Worm (Caenorhabditis elegans) whole organism, L1 larva: Measurements from ENCODE around the gene lec-2.

Experiments
- C04F5.9 ChIP-seq: sonication (generic microtip); optimal IDR thresholded peaks from 2 replicates; lab custom pipeline; 2016; ENCODE audit warnings: missing genetic modification characterization, missing compliant biosample characterization
- C16A3.4 ChIP-seq: fragments of 150-350 bp; optimal IDR thresholded peaks from 2 replicates; lab custom pipeline; 2014; ENCODE audit warnings: missing biosample characterization, missing genetic modification characterization
- C34B4.2 ChIP-seq: sonication (generic microtip); optimal IDR thresholded peaks from 2 replicates; lab custom pipeline; 2017; ENCODE audit warnings: mild to moderate bottlenecking, missing genetic modification characterization, missing compliant biosample characterization
- F16B12.6 ChIP-seq: fragments of 150-350 bp; optimal IDR thresholded peaks from 2 replicates; lab custom pipeline; 2014; ENCODE audit warnings: missing biosample characterization, missing genetic modification characterization
- aha-1 ChIP-seq: fragments of 150-350 bp; optimal IDR thresholded peaks from 2 replicates; lab custom pipeline; 2014; ENCODE audit warnings: missing biosample characterization, missing genetic modification characterization
- ama-1 ChIP-seq: fragments of 150-350 bp; optimal IDR thresholded peaks from 2 replicates; lab custom pipeline; 2014
- blmp-1 ChIP-seq: fragments of 150-350 bp; optimal IDR thresholded peaks from 2 replicates; lab custom pipeline; 2014; ENCODE audit warnings: missing biosample characterization, missing genetic modification characterization
- ceh-63 ChIP-seq: fragments of 200-800 bp; sonication (Bioruptor generic); optimal IDR thresholded peaks from 2 replicates; lab custom pipeline; 2018; ENCODE audit warnings: mild to moderate bottlenecking, missing genetic modification characterization, missing compliant biosample characterization
- ceh-8 ChIP-seq: fragments of 200-800 bp; sonication (Bioruptor generic); optimal IDR thresholded peaks from 2 replicates; lab custom pipeline; 2018; ENCODE audit warnings: mild to moderate bottlenecking, missing genetic modification characterization, moderate library complexity, missing compliant biosample characterization
- ceh-82 ChIP-seq, 3 experiments: fragments of 150-350 bp in 1 of 3; sonication (generic microtip) in 2 of 3; optimal IDR thresholded peaks; 2 replicates each; lab custom pipeline; 2014 to 2017; ENCODE audit warnings: missing biosample characterization in 3 of 3, missing genetic modification characterization in 3 of 3
- dpl-1 ChIP-seq, 3 experiments: fragments of 150-350 bp in 2 of 3; sonication (generic microtip) in 1 of 3; optimal IDR thresholded peaks; 2 replicates each; lab custom pipeline; 2014 to 2017; ENCODE audit warnings: missing biosample characterization in 3 of 3, missing genetic modification characterization in 3 of 3, missing genetic modification reagents in 3 of 3
- dsc-1 ChIP-seq: sonication (generic microtip); optimal IDR thresholded peaks from 2 replicates; lab custom pipeline; 2016; ENCODE audit warnings: mild to moderate bottlenecking, missing genetic modification characterization, missing compliant biosample characterization
- efl-1 ChIP-seq, 4 experiments: fragments of 150-350 bp; optimal IDR thresholded peaks in 3 of 4; peaks in 1 of 4; 1 replicate in 1 of 4; 2 replicates in 3 of 4; lab custom pipeline; 2014; ENCODE audit warnings: missing biosample characterization in 2 of 4, missing genetic modification characterization in 2 of 4, missing genetic modification reagents in 2 of 4
- egl-13 ChIP-seq: sonication (generic microtip); optimal IDR thresholded peaks from 2 replicates; lab custom pipeline; 2016; ENCODE audit warnings: missing genotype, missing genetic modification reagents, missing genetic modification characterization, missing compliant biosample characterization
- elt-2 ChIP-seq: sonication (generic microtip); optimal IDR thresholded peaks from 2 replicates; lab custom pipeline; 2016; ENCODE audit warnings: missing genetic modification characterization, mild to moderate bottlenecking, inconsistent platforms, missing compliant biosample characterization, missing genetic modification reagents
- elt-3 ChIP-seq, 6 experiments: fragments of 150-350 bp in 1 of 6; sonication (generic microtip); optimal IDR thresholded peaks; 2 replicates each; lab custom pipeline; 2017 to 2018; ENCODE audit warnings: missing biosample characterization in 6 of 6, missing genetic modification characterization in 6 of 6, inconsistent platforms in 1 of 6
- ets-5 ChIP-seq: fragments of 200-800 bp; sonication (Bioruptor generic); IDR thresholded peaks from 2 replicates; pipeline ENCODE4 v1.3.6; 2022; ENCODE audit warnings: missing genetic modification characterization, missing compliant biosample characterization
- fkh-8 ChIP-seq: sonication (generic microtip); optimal IDR thresholded peaks from 2 replicates; lab custom pipeline; 2016; ENCODE audit warnings: mild to moderate bottlenecking, missing genetic modification characterization, missing compliant biosample characterization
- hlh-4 ChIP-seq: sonication (generic microtip); optimal IDR thresholded peaks from 2 replicates; lab custom pipeline; 2016; ENCODE audit warnings: mild to moderate bottlenecking, missing genetic modification characterization, missing compliant biosample characterization
- irx-1 ChIP-seq: sonication (generic microtip); optimal IDR thresholded peaks from 2 replicates; lab custom pipeline; 2016; ENCODE audit warnings: missing genetic modification characterization, missing compliant biosample characterization
- isw-1 ChIP-seq: fragments of 200-800 bp; sonication (Bioruptor generic); IDR thresholded peaks from 2 replicates; pipeline ENCODE4 v1.3.6; 2022; ENCODE audit warnings: missing genetic modification characterization, missing compliant biosample characterization
- lin-35 ChIP-seq, 2 experiments: fragments of 150-350 bp; optimal IDR thresholded peaks; 2 replicates each; lab custom pipeline; 2014; ENCODE audit warnings: missing biosample characterization in 2 of 2, missing genetic modification characterization in 2 of 2, missing genetic modification reagents in 2 of 2
- lsy-2 ChIP-seq, 2 experiments: fragments of 150-350 bp; optimal IDR thresholded peaks; 2 replicates each; lab custom pipeline; 2014; ENCODE audit warnings: missing biosample characterization in 2 of 2, missing genetic modification characterization in 2 of 2
- mab-9 ChIP-seq: fragments of 200-800 bp; sonication (Bioruptor generic); IDR thresholded peaks from 2 replicates; pipeline ENCODE4 v1.3.6; 2022; ENCODE audit warnings: missing genetic modification reagents, missing genetic modification characterization, missing compliant biosample characterization
- mdl-1 ChIP-seq, 2 experiments: fragments of 150-350 bp; optimal IDR thresholded peaks; 2 replicates each; lab custom pipeline; 2014 to 2017; ENCODE audit warnings: missing biosample characterization in 2 of 2, missing genetic modification characterization in 2 of 2, inconsistent platforms in 1 of 2
- mep-1 ChIP-seq: fragments of 150-350 bp; optimal IDR thresholded peaks from 2 replicates; lab custom pipeline; 2014; ENCODE audit warnings: missing biosample characterization, missing genetic modification characterization
- nhr-11 ChIP-seq: fragments of 150-350 bp; optimal IDR thresholded peaks from 2 replicates; lab custom pipeline; 2014; ENCODE audit warnings: missing biosample characterization, missing genetic modification characterization
- nhr-19 ChIP-seq: fragments of 200-800 bp; sonication (Bioruptor generic); conservative IDR thresholded peaks from 2 replicates; pipeline ENCODE4 v1.3.6; 2022; ENCODE audit warnings: missing genetic modification characterization, missing compliant biosample characterization
- nhr-20 ChIP-seq: sonication (generic microtip); optimal IDR thresholded peaks from 2 replicates; lab custom pipeline; 2016; ENCODE audit warnings: mild to moderate bottlenecking, missing genetic modification characterization, missing compliant biosample characterization
- nhr-237 ChIP-seq: fragments of 150-350 bp; optimal IDR thresholded peaks from 2 replicates; lab custom pipeline; 2014; ENCODE audit warnings: missing biosample characterization, missing genetic modification characterization
- nhr-28 ChIP-seq: fragments of 150-350 bp; optimal IDR thresholded peaks from 2 replicates; lab custom pipeline; 2014; ENCODE audit warnings: missing biosample characterization, missing genetic modification characterization
- nhr-47 ChIP-seq: sonication (generic microtip); optimal IDR thresholded peaks from 2 replicates; lab custom pipeline; 2016; ENCODE audit warnings: mild to moderate bottlenecking, missing genetic modification characterization, moderate library complexity, missing compliant biosample characterization
- nhr-71 ChIP-seq: sonication (generic microtip); optimal IDR thresholded peaks from 2 replicates; lab custom pipeline; 2016; ENCODE audit warnings: mild to moderate bottlenecking, missing genetic modification characterization, moderate library complexity, missing compliant biosample characterization
- nhr-85 ChIP-seq: sonication (generic microtip); peaks from one replicate; lab custom pipeline; 2016; ENCODE audit warnings: missing genetic modification characterization, inconsistent platforms, missing compliant biosample characterization
- nhr-90 ChIP-seq: sonication (generic microtip); optimal IDR thresholded peaks from 2 replicates; lab custom pipeline; 2016; ENCODE audit warnings: mild to moderate bottlenecking, missing genetic modification characterization, missing compliant biosample characterization; ENCODE audit not compliant: poor library complexity
- pax-3 ChIP-seq: fragments of 200-800 bp; sonication (Bioruptor generic); optimal IDR thresholded peaks from 2 replicates; lab custom pipeline; 2018; ENCODE audit warnings: mild to moderate bottlenecking, missing genetic modification characterization, moderate library complexity, missing compliant biosample characterization
- pqm-1 ChIP-seq: sonication (generic microtip); optimal IDR thresholded peaks from 3 replicates; lab custom pipeline; 2017; ENCODE audit warnings: missing biosample characterization, missing genetic modification characterization
- rnt-1 ChIP-seq: sonication (generic microtip); optimal IDR thresholded peaks from 2 replicates; lab custom pipeline; 2016; ENCODE audit warnings: mild to moderate bottlenecking, missing genetic modification characterization, moderate library complexity, missing compliant biosample characterization
- snpc-4 ChIP-seq: fragments of 150-350 bp; optimal IDR thresholded peaks from 2 replicates; lab custom pipeline; 2014; ENCODE audit warnings: missing biosample characterization, missing genetic modification characterization
- snu-23 ChIP-seq: sonication (generic microtip); optimal IDR thresholded peaks from 2 replicates; lab custom pipeline; 2016; ENCODE audit warnings: missing genetic modification characterization, missing compliant biosample characterization
- tbx-2 ChIP-seq: sonication (generic microtip); optimal IDR thresholded peaks from 2 replicates; lab custom pipeline; 2016; ENCODE audit warnings: missing genetic modification characterization, missing compliant biosample characterization
- unc-86 ChIP-seq: sonication (generic microtip); optimal IDR thresholded peaks from 2 replicates; lab custom pipeline; 2016; ENCODE audit warnings: missing genetic modification characterization, missing compliant biosample characterization
- unc-98 ChIP-seq: fragments of 200-800 bp; sonication (Bioruptor generic); IDR thresholded peaks from 2 replicates; pipeline ENCODE4 v1.3.6; 2022; ENCODE audit warnings: missing genetic modification characterization, missing compliant biosample characterization
- xbp-1 ChIP-seq: sonication (generic microtip); optimal IDR thresholded peaks from 2 replicates; lab custom pipeline; 2016; ENCODE audit warnings: missing genetic modification characterization, missing compliant biosample characterization
- ztf-11 ChIP-seq, 2 experiments: sonication (generic microtip); optimal IDR thresholded peaks; 2 replicates each; lab custom pipeline; 2016 to 2017; ENCODE audit warnings: missing genetic modification characterization in 2 of 2, missing biosample characterization in 1 of 2, missing compliant biosample characterization in 1 of 2
- ztf-4 ChIP-seq: fragments of 150-350 bp; optimal IDR thresholded peaks from 2 replicates; lab custom pipeline; 2014; ENCODE audit warnings: missing biosample characterization, missing genetic modification characterization

Gene lec-2

DNA sequence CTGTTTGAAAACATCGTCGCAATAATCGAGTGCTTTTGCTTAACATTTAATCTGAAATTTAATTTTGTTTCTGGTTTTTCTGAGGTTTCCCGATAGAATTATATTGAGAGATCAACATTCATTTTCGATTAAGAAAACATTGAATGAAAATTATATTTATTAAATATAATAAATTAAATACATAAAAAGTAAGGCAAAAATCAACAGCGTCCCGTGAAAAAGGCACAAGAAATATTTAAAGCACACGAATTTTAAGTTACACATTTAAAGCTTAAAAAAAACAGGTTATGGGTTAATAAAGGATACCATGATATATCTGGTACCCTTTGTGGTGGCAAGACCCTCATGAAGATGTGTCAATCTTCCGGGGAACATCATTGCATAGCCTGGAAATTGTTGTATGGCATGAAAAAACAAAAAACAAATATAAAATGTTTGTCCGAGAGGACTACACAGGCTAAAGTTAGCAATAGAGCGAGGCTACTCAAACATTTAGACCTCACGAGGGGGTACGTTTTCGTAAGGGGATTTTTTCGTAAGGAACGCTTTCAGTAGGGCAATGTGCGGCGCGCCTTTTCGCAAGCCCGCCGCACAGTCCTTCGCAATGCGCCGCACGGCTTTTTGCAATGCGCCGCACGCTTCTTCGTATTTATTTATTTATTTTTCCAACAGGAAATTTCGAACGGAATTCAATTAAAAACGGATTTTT lies 17.3 kb upstream of the lec-2 start, which contains the start of gene mtcu-2 (continued):
- TF ChIP-seq ztf-4 (tag; lab: Kevin White, UChicago) (peak; percentile 5), mep-1 (tag; lab: Kevin White, UChicago) (peak; percentile 76), efl-1 (optimal IDR thresholded peaks at IDR 0.05; lab: Kevin White, UChicago) (peak; percentile 80 to 81), efl-1 (GFP tag; optimal IDR thresholded peaks at IDR 0.05 in 1 of 2; lab: Kevin White, UChicago) (peak; percentile 71 to 97), dpl-1 (GFP tag; optimal IDR thresholded peaks at IDR 0.05; lab: Kevin White, UChicago) (peak; percentile 51 to 72 (median 65)), unc-86 (tag; lab: Kevin White, UChicago) (peak; percentile 85), tbx-2 (tag; lab: Kevin White, UChicago) (peak; percentile 85), C04F5.9 (peak; percentile 61), nhr-47 (peak; percentile 90), ceh-8 (GFP tag; lab: Kevin White, UChicago) (peak; percentile 10), unc-98 (GFP tag; lab: Robert Waterston, UW) (peak; percentile 90), snpc-4 (tag; lab: Kevin White, UChicago) (peak; percentile 47), nhr-71 (tag; lab: Kevin White, UChicago) (peak; percentile 91), elt-2 (tag; lab: Kevin White, UChicago) (peak; percentile 0), pax-3 (tag; lab: Kevin White, UChicago) (peak; percentile 81), C16A3.4 (tag; lab: Kevin White, UChicago) (peak; percentile 80), dsc-1 (tag; lab: Kevin White, UChicago) (peak; percentile 80), xbp-1 (tag; lab: Kevin White, UChicago) (peak; percentile 84), isw-1 (GFP tag; lab: Robert Waterston, UW) (peak; percentile 99), nhr-90 (tag; lab: Kevin White, UChicago) (peak; percentile 84), nhr-237 (peak; percentile 24), nhr-11 (peak; percentile 64), rnt-1 (tag; lab: Kevin White, UChicago) (peak; percentile 91), ztf-11 (tag; optimal IDR thresholded peaks at IDR 0.05; lab: Kevin White, UChicago) (peak in 1 of 2 experiments; percentile 83), F16B12.6 (tag; lab: Kevin White, UChicago) (peak; percentile 52), irx-1 (tag; lab: Kevin White, UChicago) (peak; percentile 62), lin-35 (GFP tag; optimal IDR thresholded peaks at IDR 0.05; lab: Kevin White, UChicago) (peak; percentile 74 to 84)

- TF ChIP-seq nhr-28 (tag; lab: Kevin White, UChicago), result no peak
- no peak for TF ChIP-seq elt-2 (tag; lab: Kevin White, UChicago)
- TF ChIP-seq ama-1 (lab: Kevin White, UChicago), result no peak
- no peak for TF ChIP-seq mdl-1 (tag; optimal IDR thresholded peaks at IDR 0.05; lab: Kevin White, UChicago)
- no peak for TF ChIP-seq ceh-63 (GFP tag; lab: Kevin White, UChicago)
- no peak for TF ChIP-seq mep-1 (tag; lab: Kevin White, UChicago)
- no peak for TF ChIP-seq nhr-20 (tag; lab: Kevin White, UChicago)
- no peak for TF ChIP-seq nhr-47
- no peak for TF ChIP-seq unc-86 (tag; lab: Kevin White, UChicago)
- no peak for TF ChIP-seq C34B4.2 (tag; lab: Kevin White, UChicago)
- no peak for TF ChIP-seq ceh-82 (tag; optimal IDR thresholded peaks at IDR 0.05; lab: Kevin White, UChicago)
- TF ChIP-seq pax-3 (tag; lab: Kevin White, UChicago), result no peak
- TF ChIP-seq C16A3.4 (tag; lab: Kevin White, UChicago), result no peak
- TF ChIP-seq nhr-237, result no peak
- TF ChIP-seq pqm-1 (tag; lab: Kevin White, UChicago), result no peak
- TF ChIP-seq ets-5, result no peak
Observed at ce11 chrII:10029890-10030289, 13.9 kb upstream of the lec-2 start, which contains the start of gene ttc-36. ttc-36 (plus strand) TSS chrII:10030190.

DNA sequence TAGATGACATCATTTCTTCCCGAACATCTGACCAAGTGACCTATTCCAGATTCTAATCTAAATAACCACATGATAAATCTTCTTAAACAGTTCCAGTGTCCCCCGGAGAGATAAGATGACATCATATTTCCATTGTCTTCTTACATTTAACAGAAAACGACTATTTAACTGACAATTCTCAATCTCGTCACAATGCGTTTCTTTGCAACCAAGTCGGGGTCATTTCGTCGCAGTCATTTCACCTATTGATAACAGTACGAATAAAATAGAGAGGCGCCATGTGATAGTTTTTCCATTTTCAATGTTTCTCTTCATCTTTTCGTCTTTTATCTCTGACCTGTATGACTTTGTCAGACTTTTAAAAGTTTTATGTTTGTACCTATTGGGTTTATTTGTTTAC lies 13.1 kb upstream of the lec-2 start:
- TF ChIP-seq hlh-4 (tag; lab: Kevin White, UChicago) (no peak), nhr-20 (tag; lab: Kevin White, UChicago) (peak; percentile 75), efl-1 (optimal IDR thresholded peaks at IDR 0.05; lab: Kevin White, UChicago) (no peak), efl-1 (GFP tag; optimal IDR thresholded peaks at IDR 0.05 in 1 of 2; lab: Kevin White, UChicago) (no peak), elt-3 (tag; optimal IDR thresholded peaks at IDR 0.05; lab: Kevin White, UChicago) (peak in 4 of 6 experiments; percentile 24 to 85 (median 59)), lsy-2 (tag; optimal IDR thresholded peaks at IDR 0.05; lab: Kevin White, UChicago) (peak in 1 of 2 experiments; percentile 8), mab-9 (GFP tag; lab: Robert Waterston, UW) (no peak), egl-13 (tag; lab: Kevin White, UChicago) (no peak), nhr-85 (tag; lab: Kevin White, UChicago) (peak; percentile 90), tbx-2 (tag; lab: Kevin White, UChicago) (peak; percentile 13), fkh-8 (tag; lab: Kevin White, UChicago) (no peak), blmp-1 (peak; percentile 84), aha-1 (tag; lab: Kevin White, UChicago) (no peak), mep-1 (tag; lab: Kevin White, UChicago) (peak; percentile 44), snu-23 (GFP tag; lab: Kevin White, UChicago) (peak; percentile 59), nhr-71 (tag; lab: Kevin White, UChicago) (peak; percentile 60), nhr-90 (tag; lab: Kevin White, UChicago) (peak; percentile 58), elt-2 (tag; lab: Kevin White, UChicago) (peak; percentile 53), nhr-19 (peak; percentile 32; the same call in 1 of the 2 replicates)
